Fruit fly (Drosophila melanogaster): ENCODE results near the gene beat-IV.

Gene beat-IV

DNA sequence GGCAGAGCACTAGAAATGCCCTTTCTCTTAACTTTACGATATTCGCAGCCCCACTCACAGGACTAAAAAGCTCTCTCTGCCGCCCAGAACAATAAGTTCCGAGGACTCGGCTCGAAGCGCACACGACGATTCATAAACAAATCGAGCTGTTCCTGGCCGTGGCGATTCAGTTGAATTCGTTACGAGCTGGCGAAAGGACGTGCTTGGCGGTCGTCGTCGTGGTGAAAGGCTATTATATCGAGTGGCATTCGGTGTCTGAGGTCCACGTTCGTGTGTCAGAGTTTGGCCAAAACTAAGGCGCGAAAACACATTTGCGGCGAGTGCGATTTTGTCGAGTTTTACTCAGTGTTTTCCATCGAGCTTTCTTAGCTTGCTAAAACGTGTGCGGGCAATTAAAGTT lies at the start of gene beat-IV:
Gene beat-IV, plus strand, starts transcription at position 169 of the 400 bp plus-strand sequence.
- peak; percentile 94 for TF ChIP-seq Deaf1 (tag; optimal IDR thresholded peaks at IDR 0.05)
- TF ChIP-seq Trl (optimal IDR thresholded peaks at IDR 0.05): peak; percentile 5 to 12
- no peak for TF ChIP-seq Trl (GFP tag; optimal IDR thresholded peaks at IDR 0.05)
- peak; percentile 8 for TF ChIP-seq CG3163 (GFP tag; optimal IDR thresholded peaks at IDR 0.05)
- peak; percentile 56 for TF ChIP-seq Jarid2 (GFP tag; optimal IDR thresholded peaks at IDR 0.05)
- peak; percentile 50 for TF ChIP-seq abd-A (tag; optimal IDR thresholded peaks at IDR 0.05)
- no peak for TF ChIP-seq lov (optimal IDR thresholded peaks at IDR 0.05)
- no peak for TF ChIP-seq lov (GFP tag; IDR thresholded peaks at IDR 0.05)
- no peak for TF ChIP-seq mirr (GFP tag; optimal IDR thresholded peaks at IDR 0.05)

DNA sequence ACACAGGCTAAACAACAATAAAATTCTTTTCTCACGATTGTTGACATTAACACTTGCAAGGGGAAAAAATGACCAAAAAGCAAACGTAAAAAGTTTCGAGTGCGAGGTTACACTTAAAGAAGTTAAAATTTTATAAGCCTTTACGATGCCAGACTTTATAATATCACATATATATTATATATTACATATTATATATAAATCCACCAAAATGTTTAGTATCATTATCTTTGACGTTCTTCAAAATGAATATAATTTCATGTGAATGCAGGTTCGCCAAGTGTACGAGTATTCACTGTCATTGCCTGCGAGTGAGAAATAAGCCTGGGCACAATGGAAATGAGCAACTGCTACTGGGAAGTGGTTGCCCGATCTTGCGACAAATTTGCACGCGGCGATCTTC lies 48.9 kb upstream of the beat-IV start:
- TF ChIP-seq HLH3B (GFP tag; IDR thresholded peaks at IDR 0.05): 0 out of 2 replicates have a peak, but pooled peaks have one; percentile 5
- no peak for TF ChIP-seq zen (tag; optimal IDR thresholded peaks at IDR 0.05)
- no peak for TF ChIP-seq CG3281 (GFP tag; optimal IDR thresholded peaks at IDR 0.05)
- no peak for TF ChIP-seq CG1529 (GFP tag; optimal IDR thresholded peaks at IDR 0.05)
- peak; percentile 65 for TF ChIP-seq corto (GFP tag; optimal IDR thresholded peaks at IDR 0.05)
- TF ChIP-seq Drgx (GFP tag; IDR thresholded peaks at IDR 0.05): 0 out of 2 replicates have a peak, but pooled peaks have one; percentile 10
- peak; percentile 36 for TF ChIP-seq nom (GFP tag; optimal IDR thresholded peaks at IDR 0.05)
- peak; percentile 83 for TF ChIP-seq lbe (GFP tag; optimal IDR thresholded peaks at IDR 0.05)

DNA sequence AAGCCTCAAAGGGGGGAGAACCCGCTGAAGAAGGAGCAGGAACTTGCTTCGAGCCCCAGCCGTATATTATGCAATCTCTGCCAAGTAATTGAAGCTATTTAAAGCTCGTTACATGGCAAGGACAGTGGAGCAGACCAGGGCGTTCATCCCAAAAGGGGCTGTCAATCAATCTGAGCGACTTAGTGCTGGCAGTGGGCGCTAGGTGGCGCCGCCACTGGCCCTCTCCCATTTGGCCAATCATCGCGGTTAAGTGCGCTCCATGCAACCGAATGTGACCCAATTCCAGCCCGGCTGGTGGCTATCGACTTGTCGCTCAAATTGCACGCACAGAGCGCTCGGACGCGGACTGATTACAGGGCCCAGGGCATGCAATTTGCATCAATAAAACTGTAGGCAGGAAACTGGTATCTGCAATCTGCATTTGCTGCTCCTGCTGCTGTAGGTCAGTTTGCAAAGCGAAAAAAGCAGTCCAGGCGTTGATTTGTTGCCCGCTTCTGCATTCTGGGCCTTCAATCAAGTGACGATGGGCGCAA lies 47.7 kb upstream of the beat-IV start:
- TF ChIP-seq CTCF (GFP tag; optimal IDR thresholded peaks at IDR 0.05) (peak; percentile 70), CG8478 (optimal IDR thresholded peaks at IDR 0.05) (no peak)

DNA sequence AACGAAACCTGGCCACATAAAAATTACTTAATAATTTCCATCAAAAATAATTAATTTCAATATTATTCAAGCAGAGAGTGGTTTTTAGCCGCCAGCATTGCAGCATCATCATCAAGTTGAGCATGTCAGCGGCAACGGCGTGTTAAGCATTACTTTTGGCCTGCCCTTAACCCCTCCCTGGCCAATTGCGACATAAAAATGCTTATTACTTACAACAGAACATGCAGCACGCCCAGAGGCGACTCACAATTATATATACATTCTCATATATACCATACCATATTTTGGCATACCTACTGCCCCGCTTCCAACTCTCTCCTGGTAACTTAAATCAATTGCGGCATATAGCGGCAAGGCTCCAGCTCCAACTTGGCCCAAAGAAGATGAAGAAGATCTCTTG lies 45.9 kb upstream of the beat-IV start:
- TF ChIP-seq sens (GFP tag) (no peak), CG10267 (tag; optimal IDR thresholded peaks at IDR 0.05) (no peak), H15 (GFP tag; IDR thresholded peaks at IDR 0.05) (no peak), gcm (GFP tag; optimal IDR thresholded peaks at IDR 0.05) (no peak), NK7.1 (GFP tag; optimal IDR thresholded peaks at IDR 0.05) (no peak), CG7928 (GFP tag; optimal IDR thresholded peaks at IDR 0.05) (no peak), CG14441 (GFP tag; IDR thresholded peaks at IDR 0.05) (no peak), dati (GFP tag; IDR thresholded peaks at IDR 0.05) (no peak), TFAM (GFP tag; optimal IDR thresholded peaks at IDR 0.05) (no peak), Dref (GFP tag; IDR thresholded peaks at IDR 0.05) (no peak), pb (GFP tag; optimal IDR thresholded peaks at IDR 0.05) (no peak)

DNA sequence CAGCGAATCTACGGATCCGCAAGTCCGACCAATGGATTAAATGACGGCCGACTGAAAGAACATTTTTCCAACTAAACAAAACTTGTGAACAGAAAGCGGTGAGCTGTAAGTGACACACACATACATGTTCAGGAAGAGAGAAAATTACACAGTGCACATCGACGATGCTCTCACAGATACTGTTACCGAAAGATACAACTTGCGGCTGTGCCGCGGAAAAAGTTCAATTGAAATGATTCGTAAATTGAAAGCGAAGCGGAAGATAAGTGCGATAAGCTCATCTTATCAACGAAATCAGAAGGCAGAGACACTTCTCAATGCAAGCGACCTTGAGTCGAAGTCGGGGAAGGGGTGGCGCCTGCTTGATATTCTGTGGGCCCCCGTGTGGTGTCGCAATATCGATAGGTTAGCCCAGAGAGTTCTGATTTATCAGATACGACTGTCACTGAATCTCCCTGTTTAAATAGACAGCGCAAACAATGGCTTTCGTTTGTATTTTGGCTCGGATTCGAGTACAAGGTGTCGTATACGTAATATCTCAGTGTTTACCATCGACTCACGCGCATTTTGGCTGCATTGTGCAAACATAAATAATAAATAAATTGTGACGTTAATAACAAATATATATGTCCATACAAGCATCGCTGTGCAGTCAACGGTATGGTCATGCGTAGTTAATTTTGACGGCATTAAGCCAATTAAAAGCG lies 37.7 kb upstream of the beat-IV start, which contains the start of gene Irk2:
Gene Irk2, minus strand, starts transcription at position 51 of the 707 bp plus-strand sequence.
- TF ChIP-seq Trl (optimal IDR thresholded peaks at IDR 0.05): no peak
- TF ChIP-seq Trl (GFP tag; optimal IDR thresholded peaks at IDR 0.05): no peak
- TF ChIP-seq lola (GFP tag; optimal IDR thresholded peaks at IDR 0.05): no peak
- TF ChIP-seq CG2199 (GFP tag; IDR thresholded peaks at IDR 0.05): no peak
- TF ChIP-seq gt (GFP tag; IDR thresholded peaks at IDR 0.05): no peak
- peak; percentile 68 for TF ChIP-seq Ets65A (GFP tag)
- no peak for TF ChIP-seq CG2120 (GFP tag; optimal IDR thresholded peaks at IDR 0.05)

All from whole organism, embryonic.